Worm (Caenorhabditis elegans): Measurements from ENCODE around the gene Y75B7AR.1.

ce11 chrV:1368138-1368537 lies 24.7 kb downstream of the Y75B7AR.1 start:
- TF ChIP-seq unc-62 (GFP tag; optimal IDR thresholded peaks at IDR 0.05) (no peak), nhr-237 (tag; optimal IDR thresholded peaks at IDR 0.05) (no peak), nhr-76 (tag; optimal IDR thresholded peaks at IDR 0.05) (no peak), snpc-4 (tag; optimal IDR thresholded peaks at IDR 0.05) (no peak), ceh-39 (tag; optimal IDR thresholded peaks at IDR 0.05) (no peak), unc-39 (tag; optimal IDR thresholded peaks at IDR 0.05) (no peak), mep-1 (tag; optimal IDR thresholded peaks at IDR 0.05) (no peak), ztf-11 (tag; optimal IDR thresholded peaks at IDR 0.05) (no peak), mab-5 (tag; optimal IDR thresholded peaks at IDR 0.05) (no peak), elt-3 (tag; optimal IDR thresholded peaks at IDR 0.05) (no peak)
